Worm (Caenorhabditis elegans) whole organism, early embryonic: ENCODE results near the gene hgap-2.

Experiments used
- B0310.2 ChIP-seq: sonication (generic microtip); optimal IDR thresholded peaks from 2 replicates; lab custom pipeline; 2016; ENCODE audit warnings: mild to moderate bottlenecking, missing genetic modification characterization, missing compliant biosample characterization
- F13C5.2 ChIP-seq: sonication (generic microtip); optimal IDR thresholded peaks from 2 replicates; lab custom pipeline; 2017; ENCODE audit warnings: mild to moderate bottlenecking, missing genetic modification characterization, inconsistent platforms, missing compliant biosample characterization
- aly-1 ChIP-seq: sonication (generic microtip); optimal IDR thresholded peaks from 2 replicates; lab custom pipeline; 2016; ENCODE audit warnings: missing genetic modification characterization, missing compliant biosample characterization
- ama-1 ChIP-seq: fragments of 150-350 bp; optimal IDR thresholded peaks from 2 replicates; lab custom pipeline; 2014
- ceh-13 ChIP-seq: fragments of 200-800 bp; sonication (Bioruptor generic); optimal IDR thresholded peaks from 2 replicates; lab custom pipeline; 2018; ENCODE audit warnings: mild to moderate bottlenecking, missing genetic modification characterization, missing compliant biosample characterization
- ceh-36 ChIP-seq: sonication (generic microtip); optimal IDR thresholded peaks from 2 replicates; lab custom pipeline; 2016; ENCODE audit warnings: missing genetic modification characterization, inconsistent platforms, missing compliant biosample characterization
- ets-7 ChIP-seq: sonication (generic microtip); optimal IDR thresholded peaks from 2 replicates; lab custom pipeline; 2016; ENCODE audit warnings: missing genotype, missing genetic modification characterization, missing compliant biosample characterization
- flt-1 ChIP-seq: fragments of 200-800 bp; sonication (Bioruptor generic); IDR thresholded peaks from 2 replicates; pipeline ENCODE4 v1.3.6; 2022; ENCODE audit warnings: missing genetic modification characterization, missing compliant biosample characterization
- hmbx-1 ChIP-seq: sonication (generic microtip); optimal IDR thresholded peaks from 2 replicates; lab custom pipeline; 2016; ENCODE audit warnings: mild to moderate bottlenecking, missing genetic modification characterization, missing compliant biosample characterization
- hmg-4 ChIP-seq: fragments of 200-800 bp; sonication (Bioruptor generic); optimal IDR thresholded peaks from 2 replicates; lab custom pipeline; 2018; ENCODE audit warnings: mild to moderate bottlenecking, missing genetic modification characterization, missing compliant biosample characterization
- hnd-1 ChIP-seq: sonication (generic microtip); optimal IDR thresholded peaks from 2 replicates; lab custom pipeline; 2016; ENCODE audit warnings: missing genetic modification characterization, missing compliant biosample characterization
- pes-1 ChIP-seq: fragments of 200-800 bp; sonication (Bioruptor generic); IDR thresholded peaks from 2 replicates; pipeline ENCODE4 v1.3.6; 2022; ENCODE audit warnings: missing genetic modification reagents, missing genetic modification characterization, missing compliant biosample characterization
- scrt-1 ChIP-seq: fragments of 200-800 bp; sonication (Bioruptor generic); IDR thresholded peaks from 2 replicates; pipeline ENCODE4 v1.3.6; 2022; ENCODE audit warnings: missing genetic modification characterization, missing compliant biosample characterization
- sea-1 ChIP-seq: fragments of 200-800 bp; sonication (Bioruptor generic); conservative IDR thresholded peaks from 2 replicates; pipeline ENCODE4 v1.3.6; 2022; ENCODE audit warnings: missing genetic modification characterization, missing compliant biosample characterization
- tbx-11 ChIP-seq: fragments of 200-800 bp; sonication (Bioruptor generic); IDR thresholded peaks from 2 replicates; pipeline ENCODE4 v1.3.6; 2022; ENCODE audit warnings: missing genetic modification characterization, missing compliant biosample characterization
- tbx-37 ChIP-seq: fragments of 200-800 bp; sonication (Bioruptor generic); conservative IDR thresholded peaks from 2 replicates; pipeline ENCODE4 v1.3.6; 2022; ENCODE audit warnings: missing genetic modification reagents, missing genetic modification characterization, missing compliant biosample characterization
- tra-4 ChIP-seq: sonication (generic microtip); optimal IDR thresholded peaks from 2 replicates; lab custom pipeline; 2017; ENCODE audit warnings: missing genetic modification characterization, missing compliant biosample characterization

The hgap-2 gene

ce11 chrII:8684824-8685223, at the start of gene hgap-2:
TSS of gene hgap-2 (minus strand) at chrII:8684924.
- TF ChIP-seq pes-1 (GFP tag; lab: Robert Waterston, UW) = no peak
- no peak for TF ChIP-seq ets-7 (tag; lab: Kevin White, UChicago)
- no peak for TF ChIP-seq ama-1 (lab: Kevin White, UChicago)
- no peak for TF ChIP-seq flt-1 (GFP tag; lab: Robert Waterston, UW)
- no peak for TF ChIP-seq hnd-1
- no peak for TF ChIP-seq ceh-13
- TF ChIP-seq sea-1 (GFP tag; lab: Robert Waterston, UW) = no peak
- no peak for TF ChIP-seq hmbx-1 (tag; lab: Kevin White, UChicago)
- TF ChIP-seq aly-1 = no peak
- TF ChIP-seq tbx-11 (GFP tag; lab: Robert Waterston, UW) = no peak
- TF ChIP-seq tbx-37 (GFP tag; lab: Robert Waterston, UW) = no peak
- TF ChIP-seq tra-4 (tag; lab: Kevin White, UChicago) = no peak
- no peak for TF ChIP-seq scrt-1 (GFP tag; lab: Robert Waterston, UW)
- TF ChIP-seq ceh-36 = no peak
- no peak for TF ChIP-seq hmg-4

- TF ChIP-seq ets-7 (tag; lab: Kevin White, UChicago) (no peak), F13C5.2 (no peak), ama-1 (lab: Kevin White, UChicago) (no peak), tbx-11 (GFP tag; lab: Robert Waterston, UW) (no peak), ceh-13 (no peak), hmg-4 (no peak), hmbx-1 (tag; lab: Kevin White, UChicago) (no peak), B0310.2 (tag; lab: Kevin White, UChicago) (no peak), tbx-37 (GFP tag; lab: Robert Waterston, UW) (no peak), ceh-36 (no peak), flt-1 (GFP tag; lab: Robert Waterston, UW) (no peak), hnd-1 (no peak), pes-1 (GFP tag; lab: Robert Waterston, UW) (no peak), scrt-1 (GFP tag; lab: Robert Waterston, UW) (no peak), sea-1 (GFP tag; lab: Robert Waterston, UW) (no peak), tra-4 (tag; lab: Kevin White, UChicago) (no peak), aly-1 (no peak)
These were observed 48.9 kb upstream of the hgap-2 start for ce11 chrII:8733627-8734026.

- TF ChIP-seq tra-4 (tag; lab: Kevin White, UChicago) (no peak), B0310.2 (tag; lab: Kevin White, UChicago) (no peak), tbx-37 (GFP tag; lab: Robert Waterston, UW) (no peak), hmbx-1 (tag; lab: Kevin White, UChicago) (no peak), hnd-1 (no peak)
These were observed 47.8 kb upstream of the hgap-2 start, which contains the start of gene rol-6 for ce11 chrII:8732339-8733100. TSS of gene rol-6 (plus strand) at chrII:8733050.

- TF ChIP-seq hmbx-1 (tag; lab: Kevin White, UChicago) = no peak
- no peak for TF ChIP-seq flt-1 (GFP tag; lab: Robert Waterston, UW)
- no peak for TF ChIP-seq sea-1 (GFP tag; lab: Robert Waterston, UW)
- TF ChIP-seq scrt-1 (GFP tag; lab: Robert Waterston, UW) = no peak
- no peak for TF ChIP-seq tbx-11 (GFP tag; lab: Robert Waterston, UW)
- no peak for TF ChIP-seq tra-4 (tag; lab: Kevin White, UChicago)
- no peak for TF ChIP-seq F13C5.2
- TF ChIP-seq hnd-1 = no peak
- no peak for TF ChIP-seq pes-1 (GFP tag; lab: Robert Waterston, UW)
- TF ChIP-seq tbx-37 (GFP tag; lab: Robert Waterston, UW) = no peak
- no peak for TF ChIP-seq ets-7 (tag; lab: Kevin White, UChicago)
- no peak for TF ChIP-seq hmg-4
- TF ChIP-seq ceh-36 = no peak
- no peak for TF ChIP-seq ceh-13
- TF ChIP-seq aly-1 = no peak
- TF ChIP-seq ama-1 (lab: Kevin White, UChicago) = no peak
- no peak for TF ChIP-seq B0310.2 (tag; lab: Kevin White, UChicago)
These were observed 47.1 kb upstream of the hgap-2 start for ce11 chrII:8731736-8732229.

DNA sequence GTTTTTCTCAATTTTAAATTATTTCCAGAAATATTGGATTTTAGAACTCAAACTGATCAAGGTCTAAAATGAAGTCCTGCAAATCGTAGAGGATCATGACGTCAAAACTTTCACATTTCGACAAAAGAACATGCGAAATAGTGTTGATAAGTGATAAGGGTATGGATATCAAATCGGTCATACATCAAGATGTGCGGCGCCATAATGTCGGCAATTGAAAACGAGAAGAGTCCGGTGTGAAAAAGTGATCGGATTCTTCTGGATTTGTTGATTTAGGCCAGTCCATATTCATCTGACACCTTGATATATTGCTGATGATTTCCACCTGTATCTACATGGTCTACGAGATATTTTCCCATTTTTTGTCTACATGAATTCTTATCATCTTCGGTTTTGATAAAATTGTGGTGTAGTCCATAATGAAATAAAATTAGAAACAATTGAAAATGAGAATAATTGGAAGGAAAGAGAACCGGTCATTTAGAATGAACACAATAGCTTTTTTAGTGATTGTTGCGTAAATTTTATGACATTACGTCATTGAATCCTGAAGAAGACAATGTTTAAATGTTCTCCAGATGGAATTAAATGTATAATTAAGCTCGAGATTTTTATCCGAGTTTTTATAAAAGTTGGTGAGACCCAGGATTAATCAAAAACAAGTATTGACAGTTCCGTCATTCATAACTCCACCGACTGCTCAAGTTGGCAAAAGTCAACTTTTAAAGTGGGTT, 46.4 kb upstream of the hgap-2 start:
- TF ChIP-seq tbx-37 (GFP tag; lab: Robert Waterston, UW) = no peak
- no peak for TF ChIP-seq ceh-36
- TF ChIP-seq aly-1 = no peak
- TF ChIP-seq hnd-1 = no peak
- TF ChIP-seq hmg-4 = no peak
- TF ChIP-seq B0310.2 (tag; lab: Kevin White, UChicago) = no peak
- TF ChIP-seq sea-1 (GFP tag; lab: Robert Waterston, UW) = no peak
- no peak for TF ChIP-seq ceh-13
- TF ChIP-seq hmbx-1 (tag; lab: Kevin White, UChicago) = no peak
- TF ChIP-seq pes-1 (GFP tag; lab: Robert Waterston, UW) = no peak
- TF ChIP-seq tbx-11 (GFP tag; lab: Robert Waterston, UW) = no peak
- no peak for TF ChIP-seq ama-1 (lab: Kevin White, UChicago)
- no peak for TF ChIP-seq scrt-1 (GFP tag; lab: Robert Waterston, UW)

- TF ChIP-seq pes-1 (GFP tag; lab: Robert Waterston, UW) = no peak
- no peak for TF ChIP-seq aly-1
- TF ChIP-seq tbx-37 (GFP tag; lab: Robert Waterston, UW) = no peak
- TF ChIP-seq scrt-1 (GFP tag; lab: Robert Waterston, UW) = no peak
- TF ChIP-seq flt-1 (GFP tag; lab: Robert Waterston, UW) = no peak
- no peak for TF ChIP-seq hnd-1
- TF ChIP-seq sea-1 (GFP tag; lab: Robert Waterston, UW) = no peak
- TF ChIP-seq tbx-11 (GFP tag; lab: Robert Waterston, UW) = no peak
- TF ChIP-seq ceh-13 = no peak
- TF ChIP-seq ets-7 (tag; lab: Kevin White, UChicago) = no peak
- no peak for TF ChIP-seq hmbx-1 (tag; lab: Kevin White, UChicago)
- no peak for TF ChIP-seq ama-1 (lab: Kevin White, UChicago)
- no peak for TF ChIP-seq F13C5.2
- TF ChIP-seq hmg-4 = no peak
These were observed 45.6 kb upstream of the hgap-2 start for ce11 chrII:8730281-8730680.
